Worm (Caenorhabditis elegans): ENCODE measurements around the gene mfsd-13.2.

- TF ChIP-seq fkh-2 (tag; optimal IDR thresholded peaks at IDR 0.05) (no peak), nhr-28 (tag; optimal IDR thresholded peaks at IDR 0.05) (no peak), aly-2 (tag; optimal IDR thresholded peaks at IDR 0.05) (no peak), nhr-237 (tag; optimal IDR thresholded peaks at IDR 0.05) (no peak), nhr-25 (tag; optimal IDR thresholded peaks at IDR 0.05) (no peak), lin-15B (tag; optimal IDR thresholded peaks at IDR 0.05) (no peak), nfya-1 (tag; optimal IDR thresholded peaks at IDR 0.05; ENCODE audit: insufficient read depth) (no peak)
Measured at ce11 chrII:7195541-7195940, 29.9 kb upstream of the mfsd-13.2 start, which contains the start of gene acdh-12.

Measured in whole organism, L3 larva.